Worm (Caenorhabditis elegans) whole organism, L4 larva: ENCODE data around the gene lido-18.
A peak's percentile ranks its signal among the peaks of the same experiment; 100 is the strongest.

Experiments used
- D1046.2 ChIP-seq: fragments of 200-800 bp; sonication (Bioruptor generic); IDR thresholded peaks from 2 replicates; pipeline ENCODE4 v1.3.6; 2022; ENCODE audit warnings: missing genetic modification characterization, missing compliant biosample characterization
- F10B5.3 ChIP-seq: sonication (generic microtip); optimal IDR thresholded peaks from 2 replicates; lab custom pipeline; 2016; ENCODE audit warnings: mild to moderate bottlenecking, missing genetic modification characterization, missing compliant biosample characterization
- F26F4.8 ChIP-seq: fragments of 200-800 bp; sonication (Bioruptor generic); conservative IDR thresholded peaks from 2 replicates; pipeline ENCODE4 v1.3.6; 2022; ENCODE audit warnings: missing genetic modification characterization, missing compliant biosample characterization
- F37D6.2 ChIP-seq: sonication (generic microtip); optimal IDR thresholded peaks from 2 replicates; lab custom pipeline; 2016; ENCODE audit warnings: mild to moderate bottlenecking, missing genetic modification characterization, missing compliant biosample characterization
- F49E8.2 ChIP-seq: sonication (generic microtip); optimal IDR thresholded peaks from 2 replicates; lab custom pipeline; 2016; ENCODE audit warnings: missing compliant biosample characterization, mild to moderate bottlenecking, missing genetic modification characterization, borderline replicate concordance
- T20F7.1 ChIP-seq: fragments of 200-800 bp; sonication (Bioruptor generic); optimal IDR thresholded peaks from 2 replicates; lab custom pipeline; 2018; ENCODE audit warnings: mild to moderate bottlenecking, missing genetic modification characterization, missing compliant biosample characterization
- Y5F2A.4 ChIP-seq: fragments of 200-800 bp; sonication (Bioruptor generic); optimal IDR thresholded peaks from 2 replicates; lab custom pipeline; 2018; ENCODE audit warnings: mild to moderate bottlenecking, missing genetic modification characterization, missing compliant biosample characterization
- Y75B8A.6 ChIP-seq: fragments of 200-800 bp; sonication (Bioruptor generic); IDR thresholded peaks from 2 replicates; pipeline ENCODE4 v1.3.6; 2022; ENCODE audit warnings: missing genetic modification reagents, missing genetic modification characterization, missing compliant biosample characterization
- aly-2 ChIP-seq: sonication (generic microtip); optimal IDR thresholded peaks from 2 replicates; lab custom pipeline; 2018; ENCODE audit warnings: missing biosample characterization, missing genetic modification characterization
- attf-4 ChIP-seq: sonication (generic microtip); optimal IDR thresholded peaks from 3 replicates; lab custom pipeline; 2017; ENCODE audit warnings: missing biosample characterization, missing genetic modification characterization
- ceh-62 ChIP-seq: sonication (generic microtip); optimal IDR thresholded peaks from 2 replicates; lab custom pipeline; 2017; ENCODE audit warnings: missing biosample characterization, missing genetic modification characterization
- ceh-82 ChIP-seq: sonication (generic microtip); optimal IDR thresholded peaks from 2 replicates; lab custom pipeline; 2017; ENCODE audit warnings: missing biosample characterization, missing genetic modification characterization
- ces-1 ChIP-seq: fragments of 150-350 bp; sonication (generic microtip); optimal IDR thresholded peaks from 4 replicates; lab custom pipeline; 2014; ENCODE audit warnings: missing biosample characterization, missing genetic modification reagents, missing genetic modification characterization
- ctbp-1 ChIP-seq: fragments of 200-800 bp; sonication (Bioruptor generic); IDR thresholded peaks from 2 replicates; pipeline ENCODE4 v1.3.6; 2022; ENCODE audit warnings: missing genetic modification reagents, missing genetic modification characterization, missing compliant biosample characterization
- daf-19 ChIP-seq: fragments of 200-800 bp; sonication (Bioruptor generic); conservative IDR thresholded peaks from 2 replicates; pipeline ENCODE4 v1.3.6; 2022; ENCODE audit warnings: missing genetic modification characterization, missing compliant biosample characterization
- dmd-9 ChIP-seq: fragments of 200-800 bp; sonication (Bioruptor generic); IDR thresholded peaks from 2 replicates; pipeline ENCODE4 v1.3.6; 2022; ENCODE audit warnings: missing genetic modification reagents, missing genetic modification characterization, missing compliant biosample characterization
- duxl-1 ChIP-seq: sonication (generic microtip); optimal IDR thresholded peaks from 2 replicates; lab custom pipeline; 2016; ENCODE audit warnings: mild to moderate bottlenecking, missing genetic modification characterization, moderate library complexity, missing compliant biosample characterization; ENCODE audit not compliant: poor library complexity
- dve-1 ChIP-seq: sonication (generic microtip); optimal IDR thresholded peaks from 2 replicates; lab custom pipeline; 2017; ENCODE audit warnings: antibody characterized with exemption, mild to moderate bottlenecking, missing genetic modification characterization, missing compliant biosample characterization; ENCODE audit not compliant: insufficient read depth
- egl-27 ChIP-seq: sonication (generic microtip); optimal IDR thresholded peaks from 3 replicates; lab custom pipeline; 2017; ENCODE audit warnings: missing biosample characterization, missing genetic modification reagents, missing genetic modification characterization
- egl-43 ChIP-seq: fragments of 200-800 bp; sonication (Bioruptor generic); IDR thresholded peaks from 2 replicates; pipeline ENCODE4 v1.3.6; 2022; ENCODE audit warnings: missing genetic modification reagents, missing genetic modification characterization, missing compliant biosample characterization
- fkh-10 ChIP-seq: fragments of 150-350 bp; optimal IDR thresholded peaks from 2 replicates; lab custom pipeline; 2014; ENCODE audit warnings: missing biosample characterization, missing genetic modification reagents, missing genetic modification characterization
- fos-1 ChIP-seq: fragments of 150-350 bp; optimal IDR thresholded peaks from 2 replicates; lab custom pipeline; 2014; ENCODE audit warnings: missing biosample characterization, missing genetic modification characterization
- gei-8 ChIP-seq: fragments of 200-800 bp; sonication (Bioruptor generic); optimal IDR thresholded peaks from 2 replicates; lab custom pipeline; 2018; ENCODE audit warnings: mild to moderate bottlenecking, missing genetic modification characterization, missing compliant biosample characterization
- hlh-30 ChIP-seq: sonication (generic microtip); optimal IDR thresholded peaks from 2 replicates; lab custom pipeline; 2017; ENCODE audit warnings: antibody characterized with exemption, mild to moderate bottlenecking, missing genetic modification characterization, missing compliant biosample characterization; ENCODE audit not compliant: insufficient read depth
- lin-13 ChIP-seq: fragments of 150-350 bp; optimal IDR thresholded peaks from 2 replicates; lab custom pipeline; 2014; ENCODE audit warnings: missing biosample characterization, missing genetic modification reagents, missing genetic modification characterization
- lin-39 ChIP-seq: fragments of 150-350 bp; optimal IDR thresholded peaks from 2 replicates; lab custom pipeline; 2014; ENCODE audit warnings: missing biosample characterization, missing genetic modification reagents, missing genetic modification characterization
- lir-3 ChIP-seq: sonication (generic microtip); optimal IDR thresholded peaks from 2 replicates; lab custom pipeline; 2016; ENCODE audit warnings: mild to moderate bottlenecking, missing genetic modification characterization, missing compliant biosample characterization
- madf-5 ChIP-seq, 2 experiments: fragments of 200-800 bp; sonication (Bioruptor generic); IDR thresholded peaks; 2 replicates each; pipeline ENCODE4 v1.3.6; 2022; ENCODE audit warnings: missing compliant biosample characterization in 2 of 2, missing genetic modification characterization in 2 of 2
- madf-9 ChIP-seq: fragments of 200-800 bp; sonication (Bioruptor generic); conservative IDR thresholded peaks from 2 replicates; pipeline ENCODE4 v1.3.6; 2022; ENCODE audit warnings: missing genetic modification reagents, missing genetic modification characterization, missing compliant biosample characterization
- mdl-1 ChIP-seq, 2 experiments: fragments of 150-350 bp in 1 of 2; sonication (generic microtip) in 1 of 2; optimal IDR thresholded peaks; 2 replicates each; lab custom pipeline; 2014 to 2017; ENCODE audit warnings: missing biosample characterization in 2 of 2, missing genetic modification characterization in 2 of 2
- mdt-29 ChIP-seq: fragments of 200-800 bp; sonication (Bioruptor generic); IDR thresholded peaks from 2 replicates; pipeline ENCODE4 v1.3.6; 2022; ENCODE audit warnings: missing genetic modification reagents, missing genetic modification characterization, missing compliant biosample characterization
- mes-2 ChIP-seq: sonication (generic microtip); optimal IDR thresholded peaks from 2 replicates; lab custom pipeline; 2016; ENCODE audit warnings: missing genotype, mild to moderate bottlenecking, missing genetic modification characterization, missing compliant biosample characterization; ENCODE audit not compliant: poor library complexity, severe bottlenecking
- nhr-10 ChIP-seq: fragments of 150-350 bp; optimal IDR thresholded peaks from 2 replicates; lab custom pipeline; 2014; ENCODE audit warnings: missing biosample characterization, missing genetic modification characterization
- nhr-102 ChIP-seq: sonication (generic microtip); optimal IDR thresholded peaks from 2 replicates; lab custom pipeline; 2016; ENCODE audit warnings: mild to moderate bottlenecking, missing genetic modification characterization, moderate library complexity, missing compliant biosample characterization
- nhr-11 ChIP-seq: fragments of 150-350 bp; optimal IDR thresholded peaks from 2 replicates; lab custom pipeline; 2014; ENCODE audit warnings: missing biosample characterization, missing genetic modification characterization
- nhr-25 ChIP-seq: sonication (generic microtip); optimal IDR thresholded peaks from 2 replicates; lab custom pipeline; 2017; ENCODE audit warnings: missing genetic modification characterization, mild to moderate bottlenecking, missing compliant biosample characterization, antibody characterized with exemption, moderate library complexity, borderline replicate concordance; ENCODE audit not compliant: insufficient read depth
- nhr-28 ChIP-seq: fragments of 150-350 bp; optimal IDR thresholded peaks from 2 replicates; lab custom pipeline; 2014; ENCODE audit warnings: missing biosample characterization, missing genetic modification characterization
- nhr-42 ChIP-seq: fragments of 200-800 bp; sonication (Bioruptor generic); IDR thresholded peaks from 2 replicates; pipeline ENCODE4 v1.3.6; 2022; ENCODE audit warnings: missing genetic modification characterization, missing compliant biosample characterization
- nhr-48 ChIP-seq: sonication (generic microtip); optimal IDR thresholded peaks from 2 replicates; lab custom pipeline; 2016; ENCODE audit warnings: mild to moderate bottlenecking, missing genetic modification characterization, missing compliant biosample characterization
- nhr-6 ChIP-seq: fragments of 150-350 bp; optimal IDR thresholded peaks from 2 replicates; lab custom pipeline; 2014; ENCODE audit warnings: missing biosample characterization, missing genetic modification characterization
- nhr-77 ChIP-seq: fragments of 150-350 bp; optimal IDR thresholded peaks from 2 replicates; lab custom pipeline; 2014; ENCODE audit warnings: missing biosample characterization, missing genetic modification characterization
- php-3 ChIP-seq: fragments of 200-800 bp; sonication (Bioruptor generic); IDR thresholded peaks from 2 replicates; pipeline ENCODE4 v1.3.6; 2022; ENCODE audit warnings: missing genetic modification reagents, missing genetic modification characterization, missing compliant biosample characterization
- rbr-2 ChIP-seq: sonication (generic microtip); optimal IDR thresholded peaks from 2 replicates; lab custom pipeline; 2016; ENCODE audit warnings: missing genotype, missing genetic modification characterization, missing compliant biosample characterization
- spr-1 ChIP-seq: sonication (generic microtip); optimal IDR thresholded peaks from 2 replicates; lab custom pipeline; 2016; ENCODE audit warnings: mild to moderate bottlenecking, missing genetic modification characterization, missing compliant biosample characterization
- tag-97 ChIP-seq: fragments of 200-800 bp; sonication (Bioruptor generic); IDR thresholded peaks from 2 replicates; pipeline ENCODE4 v1.3.6; 2022; ENCODE audit warnings: missing genetic modification characterization, missing compliant biosample characterization
- unc-62 ChIP-seq, 3 experiments: fragments of 150-350 bp in 1 of 3; sonication (generic microtip); optimal IDR thresholded peaks in 2 of 3; peaks in 1 of 3; 1 replicate in 1 of 3; 2 replicates in 2 of 3; lab custom pipeline; 2014 to 2017; ENCODE audit warnings: missing biosample characterization in 3 of 3, missing genetic modification characterization in 3 of 3, missing genetic modification reagents in 3 of 3, missing genotype in 1 of 3
- vab-7 ChIP-seq: fragments of 200-800 bp; sonication (Bioruptor generic); IDR thresholded peaks from 2 replicates; pipeline ENCODE4 v1.3.6; 2022; ENCODE audit warnings: missing genetic modification reagents, missing genetic modification characterization, missing compliant biosample characterization
- zfp-2 ChIP-seq: sonication (generic microtip); optimal IDR thresholded peaks from 2 replicates; lab custom pipeline; 2016; ENCODE audit warnings: mild to moderate bottlenecking, missing genetic modification characterization, missing compliant biosample characterization
- zip-2 ChIP-seq: fragments of 150-350 bp; optimal IDR thresholded peaks from 2 replicates; lab custom pipeline; 2014; ENCODE audit warnings: missing biosample characterization, missing genetic modification characterization
- ztf-11 ChIP-seq: fragments of 150-350 bp; optimal IDR thresholded peaks from 2 replicates; lab custom pipeline; 2014; ENCODE audit warnings: missing biosample characterization, missing genetic modification characterization
- ztf-7 ChIP-seq: fragments of 150-350 bp; optimal IDR thresholded peaks from 2 replicates; lab custom pipeline; 2014; ENCODE audit warnings: missing biosample characterization, missing genetic modification characterization

The lido-18 gene

ce11 chrIII:7710066-7710465 is 48.0 kb downstream of the lido-18 start (continued):
- TF ChIP-seq F37D6.2 (tag; lab: Kevin White, UChicago) (peak; percentile 57), ces-1 (GFP tag; lab: Kevin White, UChicago) (no peak), mdl-1 (tag; optimal IDR thresholded peaks at IDR 0.05; lab: Kevin White, UChicago) (no peak), lin-39 (no peak), mdt-29 (GFP tag; lab: Robert Waterston, UW) (no peak), nhr-25 (peak; percentile 55), nhr-6 (tag; lab: Kevin White, UChicago) (peak; percentile 91), dve-1 (tag; lab: Kevin White, UChicago) (peak; percentile 83), ztf-7 (tag; lab: Kevin White, UChicago) (no peak), unc-62 (GFP tag; optimal IDR thresholded peaks at IDR 0.05 in 1 of 2; lab: Kevin White, UChicago) (peak in 1 of 2 experiments; percentile 64), unc-62 (tag; optimal IDR thresholded peaks at IDR 0.05; lab: Kevin White, UChicago) (no peak), ctbp-1 (GFP tag; lab: Robert Waterston, UW) (0 out of 2 replicates have a peak, but pooled peaks have one; percentile 57), rbr-2 (tag; lab: Kevin White, UChicago) (peak; percentile 82), php-3 (GFP tag; lab: Robert Waterston, UW) (0 out of 2 replicates have a peak, but pooled peaks have one; percentile 36), F10B5.3 (tag; lab: Kevin White, UChicago) (no peak), zip-2 (tag; lab: Kevin White, UChicago) (no peak), D1046.2 (GFP tag; lab: Robert Waterston, UW) (no peak), ceh-62 (tag; lab: Kevin White, UChicago) (no peak), attf-4 (tag; lab: Kevin White, UChicago) (no peak), lin-13 (GFP tag; lab: Kevin White, UChicago) (peak; percentile 99), madf-9 (0 out of 2 replicates have a peak, but pooled peaks have one; percentile 34), tag-97 (GFP tag; lab: Robert Waterston, UW) (no peak), F49E8.2 (tag; lab: Kevin White, UChicago) (no peak), lir-3 (tag; lab: Kevin White, UChicago) (peak; percentile 33), egl-43 (0 out of 2 replicates have a peak, but pooled peaks have one; percentile 27), nhr-10 (no peak), spr-1 (tag; lab: Kevin White, UChicago) (no peak), nhr-77 (tag; lab: Kevin White, UChicago) (peak; percentile 29), Y5F2A.4 (GFP tag; lab: Kevin White, UChicago) (no peak), ztf-11 (tag; lab: Kevin White, UChicago) (no peak), vab-7 (peak; percentile 13; the same call in 1 of the 2 replicates), duxl-1 (tag; lab: Kevin White, UChicago) (no peak), nhr-11 (tag; lab: Kevin White, UChicago) (peak; percentile 77), gei-8 (no peak), fos-1 (tag; lab: Kevin White, UChicago) (no peak), aly-2 (tag; lab: Kevin White, UChicago) (no peak), mes-2 (tag; lab: Kevin White, UChicago) (peak; percentile 68), F26F4.8 (GFP tag; lab: Robert Waterston, UW) (no peak), fkh-10 (GFP tag; lab: Kevin White, UChicago) (no peak), zfp-2 (tag; lab: Kevin White, UChicago) (no peak), nhr-102 (no peak), Y75B8A.6 (GFP tag; lab: Robert Waterston, UW) (no peak), nhr-48 (no peak), ceh-82 (tag; lab: Kevin White, UChicago) (no peak), daf-19 (GFP tag; lab: Robert Waterston, UW) (0 out of 2 replicates have a peak, but pooled peaks have one; percentile 6), madf-5 (GFP tag; IDR thresholded peaks at IDR 0.05; lab: Robert Waterston, UW) (no peak), T20F7.1 (no peak), nhr-28 (peak; percentile 36), dmd-9 (GFP tag; lab: Robert Waterston, UW) (no peak), nhr-42 (GFP tag; lab: Robert Waterston, UW) (peak; percentile 69; the same call in 1 of the 2 replicates), egl-27 (tag; lab: Kevin White, UChicago) (no peak), hlh-30 (tag; lab: Kevin White, UChicago) (peak; percentile 73)
